Worm (Caenorhabditis elegans): Measurements from ENCODE around the gene hpo-6.
A peak's percentile ranks its signal among the peaks of the same experiment; 100 is the strongest.

ce11 chrIV:1613592-1613991 lies 51.6 kb downstream of the hpo-6 start, which contains the start of gene nhr-122:
- TF ChIP-seq nhr-28 (tag; optimal IDR thresholded peaks at IDR 0.05) (no peak), ceh-82 (tag; optimal IDR thresholded peaks at IDR 0.05) (no peak), lin-13 (GFP tag; optimal IDR thresholded peaks at IDR 0.05) (no peak), lin-35 (GFP tag; optimal IDR thresholded peaks at IDR 0.05) (peak in 1 of 2 experiments; percentile 19), tbx-2 (tag; optimal IDR thresholded peaks at IDR 0.05) (no peak)

Measured in whole organism, L1 larva.